Worm (Caenorhabditis elegans): Measurements from ENCODE around the gene F53C3.7.

F53C3.7 gene

ce11 chrII:3929446-3929845 is 34.6 kb downstream of the F53C3.7 start:
- TF ChIP-seq him-1 (tag; optimal IDR thresholded peaks at IDR 0.05) (no peak), dao-5 (tag; optimal IDR thresholded peaks at IDR 0.05) (no peak), W03F9.2 (tag; optimal IDR thresholded peaks at IDR 0.05) (no peak)

DNA sequence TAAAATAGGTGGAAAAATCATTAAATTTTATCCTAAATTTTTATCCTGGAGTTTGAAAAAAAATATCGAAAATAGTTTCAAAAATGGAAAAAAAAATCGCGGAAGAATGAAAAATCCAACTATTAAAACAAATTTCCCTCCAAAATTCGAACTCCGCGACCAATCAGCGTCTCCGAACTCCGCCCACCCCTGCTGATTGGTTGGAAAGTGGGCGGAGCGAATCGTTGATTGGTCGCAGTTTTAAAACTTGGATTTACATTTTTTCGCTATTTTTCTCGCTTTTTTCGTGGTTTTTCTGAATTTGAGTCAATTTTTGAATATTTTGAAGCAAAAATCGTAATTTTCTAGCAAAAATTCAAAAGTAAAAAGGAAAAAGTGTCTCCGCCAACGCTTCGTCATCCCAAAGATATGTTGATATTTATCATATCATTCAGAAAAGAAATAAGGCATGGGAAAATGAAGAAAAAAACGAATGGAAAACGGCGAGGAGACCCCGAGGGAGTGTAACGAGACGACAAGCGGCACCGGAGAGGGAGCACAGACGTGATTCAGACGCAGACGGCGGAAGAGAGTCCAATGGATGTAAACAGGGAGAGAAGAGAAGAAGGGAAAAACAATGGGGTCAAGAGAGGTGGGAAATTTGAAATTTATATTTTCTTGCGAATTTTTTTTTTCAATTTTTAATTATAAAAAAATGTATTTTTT is 35.8 kb downstream of the F53C3.7 start:
- peak; percentile 72 for TF ChIP-seq W03F9.2 (tag; optimal IDR thresholded peaks at IDR 0.05)
- no peak for TF ChIP-seq him-1 (tag; optimal IDR thresholded peaks at IDR 0.05)

DNA sequence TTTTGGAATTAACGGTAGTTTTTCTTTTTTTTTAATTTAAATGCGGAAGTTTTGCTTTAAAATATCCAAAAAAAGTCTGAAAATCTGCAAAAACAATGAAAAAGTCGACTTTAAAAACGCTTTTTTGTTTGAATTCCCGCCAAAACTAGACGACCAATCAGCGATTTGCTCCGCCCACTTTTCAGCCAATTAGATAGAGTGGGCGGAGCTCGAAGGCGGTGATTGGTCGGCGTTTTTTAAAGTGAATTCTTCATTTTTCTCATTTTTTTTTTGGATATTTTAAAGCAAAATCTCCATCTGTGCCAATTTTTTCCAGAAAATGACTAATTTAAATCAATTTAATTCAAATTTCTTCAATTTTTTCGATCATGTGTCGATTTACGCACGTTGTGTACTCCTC is 36.4 kb downstream of the F53C3.7 start:
- TF ChIP-seq W03F9.2 (tag; optimal IDR thresholded peaks at IDR 0.05) (no peak), him-1 (tag; optimal IDR thresholded peaks at IDR 0.05) (no peak), dao-5 (tag; optimal IDR thresholded peaks at IDR 0.05) (no peak)

- TF ChIP-seq W03F9.2 (tag; optimal IDR thresholded peaks at IDR 0.05): no peak
- no peak for TF ChIP-seq dao-5 (tag; optimal IDR thresholded peaks at IDR 0.05)
- TF ChIP-seq him-1 (tag; optimal IDR thresholded peaks at IDR 0.05): no peak
Observed at ce11 chrII:3931825-3932224, 37.0 kb downstream of the F53C3.7 start.

DNA sequence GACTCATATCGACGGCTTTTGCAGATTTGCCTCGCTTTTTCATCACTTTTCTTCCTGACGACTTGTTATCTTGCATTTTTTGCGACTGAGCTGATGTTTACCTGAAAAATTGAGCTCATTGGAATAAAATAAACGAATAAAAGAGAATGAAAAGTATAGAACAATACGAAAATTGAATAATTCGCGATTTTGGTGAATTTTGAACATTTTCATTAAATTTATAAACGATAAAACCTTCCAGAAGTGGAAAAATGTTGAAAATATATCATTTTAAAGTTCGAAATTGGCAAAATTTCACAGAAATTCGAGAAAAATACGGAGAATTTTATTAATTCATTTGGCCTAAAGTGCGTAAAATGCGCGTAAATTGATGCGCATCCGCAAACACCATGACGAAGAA is 38.8 kb downstream of the F53C3.7 start, which contains the start of gene Y14H12B.2:
TSS of gene Y14H12B.2 (minus strand) at position 101 of the 400 bp plus-strand sequence.
- TF ChIP-seq dao-5 (tag; optimal IDR thresholded peaks at IDR 0.05) (no peak), W03F9.2 (tag; optimal IDR thresholded peaks at IDR 0.05) (no peak), him-1 (tag; optimal IDR thresholded peaks at IDR 0.05) (no peak)

ce11 chrII:3934085-3934484 is 39.2 kb downstream of the F53C3.7 start, which contains the start of gene Y14H12B.1:
Gene Y14H12B.1 (plus strand): TSS chrII:3934447.
- TF ChIP-seq dao-5 (tag; optimal IDR thresholded peaks at IDR 0.05): no peak
- no peak for TF ChIP-seq him-1 (tag; optimal IDR thresholded peaks at IDR 0.05)
- TF ChIP-seq W03F9.2 (tag; optimal IDR thresholded peaks at IDR 0.05): no peak

ce11 chrII:3935098-3935497 is 40.2 kb downstream of the F53C3.7 start:
- no peak for TF ChIP-seq W03F9.2 (tag; optimal IDR thresholded peaks at IDR 0.05)
- TF ChIP-seq him-1 (tag; optimal IDR thresholded peaks at IDR 0.05): no peak
- no peak for TF ChIP-seq dao-5 (tag; optimal IDR thresholded peaks at IDR 0.05)

DNA sequence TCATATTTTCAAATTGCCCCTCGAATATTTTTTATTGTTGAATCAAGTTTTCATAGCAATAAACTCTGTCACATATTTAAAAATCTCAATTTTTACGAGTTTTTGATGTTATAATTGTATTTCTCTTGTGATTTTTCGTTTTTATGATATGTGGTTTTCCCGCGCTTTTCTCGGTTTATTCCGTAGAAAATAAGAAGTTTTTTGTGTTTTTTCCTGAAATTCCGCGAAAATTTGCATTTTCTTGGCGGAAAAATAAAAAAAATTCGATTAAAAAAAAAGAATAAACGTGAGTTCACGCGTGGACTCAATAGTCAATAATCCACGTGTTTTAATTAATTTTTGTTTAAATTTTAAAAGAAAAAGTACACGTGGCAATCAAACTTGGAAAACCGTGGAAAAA is 41.1 kb downstream of the F53C3.7 start:
- no peak for TF ChIP-seq him-1 (tag; optimal IDR thresholded peaks at IDR 0.05)
- no peak for TF ChIP-seq W03F9.2 (tag; optimal IDR thresholded peaks at IDR 0.05)
- TF ChIP-seq dao-5 (tag; optimal IDR thresholded peaks at IDR 0.05): no peak

Measured in whole organism, L4/young adult.